Worm (Caenorhabditis elegans) whole organism, young adult: ENCODE data around the gene ugtp-1.

Experiments
- B0019.2 ChIP-seq: fragments of 200-800 bp; sonication (Bioruptor generic); conservative IDR thresholded peaks from 2 replicates; pipeline ENCODE4 v1.3.6; 2022; ENCODE audit warnings: missing genetic modification reagents, missing genetic modification characterization, missing compliant biosample characterization
- B0035.1 ChIP-seq: sonication (generic microtip); optimal IDR thresholded peaks from 2 replicates; lab custom pipeline; 2016; ENCODE audit warnings: missing genetic modification characterization, mild to moderate bottlenecking, missing compliant biosample characterization, missing genotype, missing genetic modification reagents
- B0336.3 ChIP-seq: fragments of 200-800 bp; sonication (Bioruptor generic); IDR thresholded peaks from 2 replicates; pipeline ENCODE4 v1.3.6; 2022; ENCODE audit warnings: missing genetic modification characterization, missing compliant biosample characterization
- C06A6.2 ChIP-seq: fragments of 200-800 bp; sonication (Bioruptor generic); conservative IDR thresholded peaks from 2 replicates; pipeline ENCODE4 v1.3.6; 2022; ENCODE audit warnings: missing genetic modification characterization, missing compliant biosample characterization
- D2030.7 ChIP-seq: fragments of 200-800 bp; sonication (Bioruptor generic); IDR thresholded peaks from 2 replicates; pipeline ENCODE4 v1.3.6; 2022; ENCODE audit warnings: missing genetic modification reagents, missing genetic modification characterization, missing compliant biosample characterization
- F10E7.11 ChIP-seq: sonication (generic microtip); optimal IDR thresholded peaks from 2 replicates; lab custom pipeline; 2017; ENCODE audit warnings: mild to moderate bottlenecking, missing genetic modification characterization, moderate library complexity, missing compliant biosample characterization
- F39B2.1 ChIP-seq: fragments of 200-800 bp; sonication (Bioruptor generic); IDR thresholded peaks from 2 replicates; pipeline ENCODE4 v1.3.6; 2022; ENCODE audit warnings: missing genetic modification reagents, missing genetic modification characterization, missing compliant biosample characterization
- F57C9.4 ChIP-seq: sonication (generic microtip); optimal IDR thresholded peaks from 2 replicates; lab custom pipeline; 2017; ENCODE audit warnings: mild to moderate bottlenecking, missing genetic modification characterization, missing compliant biosample characterization
- K11D2.4 ChIP-seq: fragments of 200-800 bp; sonication (Bioruptor generic); IDR thresholded peaks from 2 replicates; pipeline ENCODE4 v1.3.6; 2022; ENCODE audit warnings: missing genetic modification reagents, missing genetic modification characterization, missing compliant biosample characterization
- Y53F4B.3 ChIP-seq: fragments of 200-800 bp; sonication (Bioruptor generic); IDR thresholded peaks from 2 replicates; pipeline ENCODE4 v1.3.6; 2022; ENCODE audit warnings: missing genetic modification reagents, missing genetic modification characterization, missing compliant biosample characterization
- Y56A3A.18 ChIP-seq: fragments of 200-800 bp; sonication (Bioruptor generic); IDR thresholded peaks from 2 replicates; pipeline ENCODE4 v1.3.6; 2022; ENCODE audit warnings: missing genetic modification reagents, missing genetic modification characterization, missing compliant biosample characterization
- Y67H2A.10 ChIP-seq: fragments of 200-800 bp; sonication (Bioruptor generic); conservative IDR thresholded peaks from 2 replicates; pipeline ENCODE4 v1.3.6; 2022; ENCODE audit warnings: missing genetic modification reagents, missing genetic modification characterization, missing compliant biosample characterization
- Y95B8A.8 ChIP-seq: fragments of 200-800 bp; sonication (Bioruptor generic); IDR thresholded peaks from 2 replicates; pipeline ENCODE4 v1.3.6; 2022; ENCODE audit warnings: missing genetic modification reagents, missing genetic modification characterization, missing compliant biosample characterization
- aptf-2 ChIP-seq: fragments of 200-800 bp; sonication (Bioruptor generic); conservative IDR thresholded peaks from 2 replicates; pipeline ENCODE4 v1.3.6; 2022; ENCODE audit warnings: missing genetic modification reagents, missing genetic modification characterization, missing compliant biosample characterization
- aptf-3 ChIP-seq: fragments of 200-800 bp; sonication (Bioruptor generic); IDR thresholded peaks from 2 replicates; pipeline ENCODE4 v1.3.6; 2022; ENCODE audit warnings: missing genetic modification characterization, missing compliant biosample characterization
- atf-7 ChIP-seq: sonication (generic microtip); optimal IDR thresholded peaks from 2 replicates; lab custom pipeline; 2017; ENCODE audit warnings: mild to moderate bottlenecking, missing genetic modification characterization, missing compliant biosample characterization
- attf-6 ChIP-seq: fragments of 200-800 bp; sonication (Bioruptor generic); IDR thresholded peaks from 2 replicates; pipeline ENCODE4 v1.3.6; 2022; ENCODE audit warnings: missing genetic modification reagents, missing genetic modification characterization, missing compliant biosample characterization
- bed-2 ChIP-seq: fragments of 200-800 bp; sonication (Bioruptor generic); IDR thresholded peaks from 2 replicates; pipeline ENCODE4 v1.3.6; 2022; ENCODE audit warnings: missing genetic modification reagents, missing genetic modification characterization, missing compliant biosample characterization
- cebp-1 ChIP-seq, 2 experiments: fragments of 200-800 bp in 1 of 2; sonication (Bioruptor generic) in 1 of 2; sonication (generic microtip) in 1 of 2; IDR thresholded peaks in 1 of 2; optimal IDR thresholded peaks in 1 of 2; 2 replicates each; pipeline versions ENCODE4 v1.3.6 to Lab custom; 2017 to 2022; ENCODE audit warnings: missing compliant biosample characterization in 2 of 2, missing genetic modification characterization in 2 of 2, mild to moderate bottlenecking in 1 of 2, missing genetic modification reagents in 1 of 2, moderate library complexity in 1 of 2
- ceh-27 ChIP-seq: fragments of 200-800 bp; sonication (Bioruptor generic); optimal IDR thresholded peaks from 2 replicates; lab custom pipeline; 2018; ENCODE audit warnings: mild to moderate bottlenecking, missing genetic modification characterization, moderate library complexity, missing compliant biosample characterization
- ceh-40 ChIP-seq: fragments of 200-800 bp; sonication (Bioruptor generic); IDR thresholded peaks from 2 replicates; pipeline ENCODE4 v1.3.6; 2022; ENCODE audit warnings: missing genetic modification characterization, missing compliant biosample characterization
- ceh-58 ChIP-seq: fragments of 200-800 bp; sonication (Bioruptor generic); IDR thresholded peaks from 2 replicates; pipeline ENCODE4 v1.3.6; 2022; ENCODE audit warnings: missing genetic modification characterization, missing compliant biosample characterization
- ceh-79 ChIP-seq: sonication (generic microtip); optimal IDR thresholded peaks from 2 replicates; lab custom pipeline; 2017; ENCODE audit warnings: mild to moderate bottlenecking, missing genetic modification characterization, missing compliant biosample characterization
- chd-7 ChIP-seq: sonication (generic microtip); optimal IDR thresholded peaks from 2 replicates; lab custom pipeline; 2016; ENCODE audit warnings: mild to moderate bottlenecking, missing genetic modification characterization, moderate library complexity, missing compliant biosample characterization
- efl-1 ChIP-seq: fragments of 150-350 bp; optimal IDR thresholded peaks from 2 replicates; lab custom pipeline; 2014; ENCODE audit warnings: missing biosample characterization, missing genetic modification reagents, missing genetic modification characterization
- egrh-3 ChIP-seq: fragments of 200-800 bp; sonication (Bioruptor generic); IDR thresholded peaks from 2 replicates; pipeline ENCODE4 v1.3.6; 2022; ENCODE audit warnings: missing genetic modification reagents, missing genetic modification characterization, missing compliant biosample characterization
- gei-17 ChIP-seq: fragments of 200-800 bp; sonication (Bioruptor generic); optimal IDR thresholded peaks from 2 replicates; lab custom pipeline; 2018; ENCODE audit warnings: mild to moderate bottlenecking, missing genetic modification characterization, missing compliant biosample characterization
- hmg-1.2 ChIP-seq: fragments of 200-800 bp; sonication (Bioruptor generic); IDR thresholded peaks from 2 replicates; pipeline ENCODE4 v1.3.6; 2022; ENCODE audit warnings: missing genetic modification reagents, missing genetic modification characterization, missing compliant biosample characterization
- hsf-1 ChIP-seq: fragments of 200-800 bp; sonication (Bioruptor generic); IDR thresholded peaks from 2 replicates; pipeline ENCODE4 v1.3.6; 2022; ENCODE audit warnings: missing genetic modification reagents, missing genetic modification characterization, missing compliant biosample characterization
- lag-1 ChIP-seq: fragments of 200-800 bp; sonication (Bioruptor generic); IDR thresholded peaks from 2 replicates; pipeline ENCODE4 v1.3.6; 2022; ENCODE audit warnings: missing genetic modification reagents, missing genetic modification characterization, missing compliant biosample characterization
- lin-35 ChIP-seq, 3 experiments: fragments of 150-350 bp in 2 of 3; sonication (generic microtip) in 1 of 3; optimal IDR thresholded peaks; 2 replicates each; lab custom pipeline; 2014 to 2018; ENCODE audit warnings: missing biosample characterization in 3 of 3, missing genetic modification characterization in 3 of 3, missing genetic modification reagents in 3 of 3
- lsl-1 ChIP-seq: fragments of 200-800 bp; sonication (Bioruptor generic); optimal IDR thresholded peaks from 2 replicates; lab custom pipeline; 2018; ENCODE audit warnings: mild to moderate bottlenecking, missing genetic modification characterization, moderate library complexity, missing compliant biosample characterization
- madf-3 ChIP-seq: fragments of 200-800 bp; sonication (Bioruptor generic); IDR thresholded peaks from 2 replicates; pipeline ENCODE4 v1.3.6; 2022; ENCODE audit warnings: missing genetic modification reagents, missing genetic modification characterization, missing compliant biosample characterization
- mcd-1 ChIP-seq: fragments of 200-800 bp; sonication (Bioruptor generic); IDR thresholded peaks from 2 replicates; pipeline ENCODE4 v1.3.6; 2022; ENCODE audit warnings: missing genetic modification reagents, missing genetic modification characterization, missing compliant biosample characterization
- nfya-2 ChIP-seq: fragments of 200-800 bp; sonication (Bioruptor generic); IDR thresholded peaks from 2 replicates; pipeline ENCODE4 v1.3.6; 2022; ENCODE audit warnings: missing genetic modification reagents, missing genetic modification characterization, missing compliant biosample characterization
- nhr-27 ChIP-seq: fragments of 200-800 bp; sonication (Bioruptor generic); optimal IDR thresholded peaks from 2 replicates; lab custom pipeline; 2018; ENCODE audit warnings: mild to moderate bottlenecking, missing genetic modification characterization, moderate library complexity, missing compliant biosample characterization
- pha-4 ChIP-seq: fragments of 150-350 bp; sonication (generic microtip); optimal IDR thresholded peaks from 2 replicates; lab custom pipeline; 2014; ENCODE audit warnings: missing biosample characterization, missing genetic modification reagents, missing genetic modification characterization
- rcor-1 ChIP-seq: fragments of 200-800 bp; sonication (Bioruptor generic); IDR thresholded peaks from 2 replicates; pipeline ENCODE4 v1.3.6; 2022; ENCODE audit warnings: missing genetic modification reagents, missing genetic modification characterization, missing compliant biosample characterization
- rec-8 ChIP-seq, 2 experiments: sonication (generic microtip); optimal IDR thresholded peaks; 2 replicates each; lab custom pipeline; 2016; ENCODE audit warnings: mild to moderate bottlenecking in 2 of 2, missing genetic modification characterization in 2 of 2, missing genetic modification reagents in 2 of 2, missing genotype in 2 of 2, missing biosample characterization in 1 of 2, missing compliant biosample characterization in 1 of 2, moderate library complexity in 1 of 2
- repo-1 ChIP-seq: sonication (generic microtip); optimal IDR thresholded peaks from 2 replicates; lab custom pipeline; 2017; ENCODE audit warnings: mild to moderate bottlenecking, missing genetic modification characterization, missing compliant biosample characterization
- sdz-38 ChIP-seq: sonication (generic microtip); optimal IDR thresholded peaks from 2 replicates; lab custom pipeline; 2016; ENCODE audit warnings: missing genotype, missing genetic modification characterization, missing compliant biosample characterization
- snpc-1.3 ChIP-seq: sonication (generic microtip); optimal IDR thresholded peaks from 2 replicates; lab custom pipeline; 2017; ENCODE audit warnings: missing genetic modification characterization, mild to moderate bottlenecking, missing compliant biosample characterization, antibody characterized with exemption, moderate library complexity, missing genotype, missing genetic modification reagents; ENCODE audit not compliant: insufficient read depth
- tlf-1 ChIP-seq: fragments of 200-800 bp; sonication (Bioruptor generic); optimal IDR thresholded peaks from 2 replicates; lab custom pipeline; 2018; ENCODE audit warnings: mild to moderate bottlenecking, missing genetic modification characterization, missing compliant biosample characterization
- unc-130 ChIP-seq: sonication (generic microtip); optimal IDR thresholded peaks from 2 replicates; lab custom pipeline; 2016; ENCODE audit warnings: missing genetic modification reagents, missing genetic modification characterization, missing compliant biosample characterization
- xnd-1 ChIP-seq: sonication (generic microtip); optimal IDR thresholded peaks from 2 replicates; lab custom pipeline; 2016; ENCODE audit warnings: missing genotype, missing genetic modification reagents, missing genetic modification characterization, missing compliant biosample characterization
- zim-3 ChIP-seq: sonication (generic microtip); optimal IDR thresholded peaks from 2 replicates; lab custom pipeline; 2017; ENCODE audit warnings: mild to moderate bottlenecking, missing genetic modification characterization, moderate library complexity, missing compliant biosample characterization
- ztf-26 ChIP-seq: sonication (generic microtip); optimal IDR thresholded peaks from 2 replicates; lab custom pipeline; 2017; ENCODE audit warnings: missing genetic modification characterization, missing compliant biosample characterization
- ztf-6 ChIP-seq: fragments of 200-800 bp; sonication (Bioruptor generic); IDR thresholded peaks from 2 replicates; pipeline ENCODE4 v1.3.6; 2022; ENCODE audit warnings: missing genetic modification reagents, missing genetic modification characterization, missing compliant biosample characterization

The ugtp-1 gene

DNA sequence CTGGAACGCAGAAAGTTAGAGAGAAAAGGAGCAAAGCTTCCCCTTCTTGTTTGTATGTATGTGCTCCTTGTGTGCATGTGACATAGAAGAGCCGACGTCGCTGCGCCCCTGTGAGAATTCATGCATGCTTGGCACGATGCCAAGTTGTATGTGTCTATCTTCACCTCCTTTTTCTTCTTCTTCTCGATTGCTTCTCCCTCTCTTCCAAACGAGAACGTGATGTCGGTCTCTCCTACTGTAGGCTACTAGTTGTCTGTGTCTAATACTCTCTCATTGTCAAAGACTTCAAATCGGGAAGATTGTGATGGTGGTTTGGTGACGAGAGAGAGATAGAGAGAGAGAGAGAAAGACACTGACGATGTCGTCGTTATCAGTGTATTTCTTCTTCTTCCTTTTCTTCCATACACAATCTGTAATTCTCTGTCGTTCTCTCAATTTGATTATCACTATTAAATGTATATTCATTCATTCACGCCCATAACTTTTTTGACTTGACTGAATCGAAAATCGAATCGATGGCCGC, 46.8 kb upstream of the ugtp-1 start (continued):
- no peak for TF ChIP-seq nfya-2 (GFP tag; lab: Robert Waterston, UW)
- TF ChIP-seq hmg-1.2 (GFP tag; lab: Robert Waterston, UW), result peak; percentile 54
- no peak for TF ChIP-seq Y53F4B.3 (GFP tag; lab: Robert Waterston, UW)
- no peak for TF ChIP-seq rec-8 (tag; optimal IDR thresholded peaks at IDR 0.05; lab: Kevin White, UChicago)
- TF ChIP-seq Y95B8A.8 (GFP tag; lab: Robert Waterston, UW), result no peak
- TF ChIP-seq sdz-38 (tag; lab: Kevin White, UChicago), result no peak
- TF ChIP-seq zim-3 (tag; lab: Kevin White, UChicago), result no peak
- no peak for TF ChIP-seq unc-130
- no peak for TF ChIP-seq F10E7.11
- no peak for TF ChIP-seq B0019.2
- TF ChIP-seq rcor-1 (GFP tag; lab: Robert Waterston, UW), result no peak
- no peak for TF ChIP-seq efl-1 (GFP tag; lab: Kevin White, UChicago)
- TF ChIP-seq ceh-40 (GFP tag; lab: Robert Waterston, UW), result no peak
- TF ChIP-seq repo-1 (tag; lab: Kevin White, UChicago), result no peak
- peak; percentile 65 for TF ChIP-seq C06A6.2 (GFP tag; lab: Robert Waterston, UW)
- TF ChIP-seq gei-17 (GFP tag; lab: Kevin White, UChicago), result no peak
- TF ChIP-seq Y56A3A.18 (GFP tag; lab: Robert Waterston, UW), result no peak
- TF ChIP-seq madf-3 (GFP tag; lab: Robert Waterston, UW), result no peak
- TF ChIP-seq snpc-1.3 (tag; lab: Kevin White, UChicago), result no peak
- TF ChIP-seq ceh-27 (GFP tag; lab: Kevin White, UChicago), result peak; percentile 23
- TF ChIP-seq lsl-1, result peak; percentile 9
- TF ChIP-seq K11D2.4 (GFP tag; lab: Robert Waterston, UW), result peak; percentile 74
- TF ChIP-seq F57C9.4 (tag; lab: Kevin White, UChicago), result no peak
- no peak for TF ChIP-seq ceh-58 (GFP tag; lab: Robert Waterston, UW)
- TF ChIP-seq nhr-27, result no peak
- peak; percentile 9 for TF ChIP-seq tlf-1 (GFP tag; lab: Kevin White, UChicago)
- TF ChIP-seq B0336.3, result peak; percentile 81
- TF ChIP-seq xnd-1 (tag; lab: Kevin White, UChicago), result no peak
- TF ChIP-seq F39B2.1 (GFP tag; lab: Robert Waterston, UW), result no peak
- TF ChIP-seq attf-6, result no peak
- no peak for TF ChIP-seq ceh-79
- no peak for TF ChIP-seq lag-1 (GFP tag; lab: Robert Waterston, UW)
- peak; percentile 90 for TF ChIP-seq atf-7 (tag; lab: Kevin White, UChicago)
- no peak for TF ChIP-seq aptf-3 (GFP tag; lab: Robert Waterston, UW)
- no peak for TF ChIP-seq ztf-6 (GFP tag; lab: Robert Waterston, UW)
- no peak for TF ChIP-seq Y67H2A.10
- TF ChIP-seq bed-2, result no peak
- peak; percentile 55 for TF ChIP-seq mcd-1 (GFP tag; lab: Robert Waterston, UW)
- no peak for TF ChIP-seq hsf-1
- TF ChIP-seq pha-4 (tag; lab: Kevin White, UChicago), result no peak
- no peak for TF ChIP-seq D2030.7 (GFP tag; lab: Robert Waterston, UW)
- peak; percentile 77 for TF ChIP-seq ztf-26 (tag; lab: Kevin White, UChicago)
- peak in 1 of 3 experiments; percentile 74 for TF ChIP-seq lin-35 (GFP tag; optimal IDR thresholded peaks at IDR 0.05; lab: Kevin White, UChicago)
- peak; percentile 55 for TF ChIP-seq cebp-1 (GFP tag; IDR thresholded peaks at IDR 0.05; lab: Robert Waterston, UW)
- TF ChIP-seq cebp-1 (tag; optimal IDR thresholded peaks at IDR 0.05; lab: Kevin White, UChicago), result peak; percentile 81
- no peak for TF ChIP-seq B0035.1 (tag; lab: Kevin White, UChicago)
- peak; percentile 25; the same call in 1 of the 2 replicates for TF ChIP-seq egrh-3 (GFP tag; lab: Robert Waterston, UW)
- TF ChIP-seq chd-7 (tag; lab: Kevin White, UChicago), result peak; percentile 71
- TF ChIP-seq aptf-2, result no peak
